Fruit fly (Drosophila melanogaster) whole organism, embryonic: ENCODE results near the gene Cdc23.

ENCODE experiments used
- ATbp ChIP-seq: fragments of 200-800 bp; sonication (Bioruptor generic); optimal IDR thresholded peaks from 2 replicates; lab custom pipeline; 2017; ENCODE audit warnings: missing biosample characterization, mild to moderate bottlenecking, missing genetic modification characterization, missing genetic modification reagents
- Adf1 ChIP-seq: fragments of 200-800 bp; sonication (Bioruptor generic); IDR thresholded peaks from 2 replicates; pipeline ENCODE4 v1.3.6; 2022; ENCODE audit warnings: missing biosample characterization, missing genetic modification characterization
- Awh ChIP-seq: fragments of 200-800 bp; sonication (Bioruptor generic); IDR thresholded peaks from 2 replicates; pipeline ENCODE4, ENCODE4 v1.3.6; 2022; ENCODE audit warnings: missing biosample characterization, missing genetic modification characterization
- Blimp-1 ChIP-seq: fragments of 200-800 bp; sonication (Bioruptor generic); optimal IDR thresholded peaks from 3 replicates; lab custom pipeline; 2018; ENCODE audit warnings: missing biosample characterization, missing genetic modification characterization, mild to moderate bottlenecking, moderate library complexity, missing genetic modification reagents
- CG10321 ChIP-seq: fragments of 200-800 bp; sonication (Bioruptor generic); IDR thresholded peaks from 2 replicates; pipeline ENCODE4 v1.3.6; 2022; ENCODE audit warnings: missing biosample characterization, missing genetic modification characterization
- CG11504 ChIP-seq: fragments of 200-800 bp; sonication (Bioruptor generic); optimal IDR thresholded peaks from 3 replicates; lab custom pipeline; 2019; ENCODE audit warnings: missing biosample characterization, mild to moderate bottlenecking, missing genetic modification characterization, moderate library complexity
- CG13894 ChIP-seq: fragments of 200-800 bp; sonication (Bioruptor generic); optimal IDR thresholded peaks from 3 replicates; lab custom pipeline; 2018; ENCODE audit warnings: missing biosample characterization, mild to moderate bottlenecking, missing genetic modification characterization, moderate library complexity
- CG14667 ChIP-seq: fragments of 200-800 bp; sonication (Bioruptor generic); IDR thresholded peaks from 2 replicates; pipeline ENCODE4 v1.3.6; 2022; ENCODE audit warnings: missing biosample characterization, missing genetic modification characterization
- CG1603 ChIP-seq: fragments of 200-800 bp; sonication (Bioruptor generic); optimal IDR thresholded peaks from 2 replicates; lab custom pipeline; 2019; ENCODE audit warnings: missing biosample characterization, mild to moderate bottlenecking, missing genetic modification characterization, moderate library complexity
- CG17359 ChIP-seq: fragments of 200-800 bp; sonication (Bioruptor generic); optimal IDR thresholded peaks from 3 replicates; lab custom pipeline; 2018; ENCODE audit warnings: missing biosample characterization, mild to moderate bottlenecking, missing genetic modification characterization, moderate library complexity
- CG18764 ChIP-seq: fragments of 200-800 bp; sonication (Bioruptor generic); optimal IDR thresholded peaks from 3 replicates; lab custom pipeline; 2016; ENCODE audit warnings: missing biosample characterization, missing genetic modification characterization
- CG30403 ChIP-seq: fragments of 200-800 bp; sonication (Bioruptor generic); optimal IDR thresholded peaks from 3 replicates; lab custom pipeline; 2016; ENCODE audit warnings: missing biosample characterization, missing genetic modification characterization
- CG32772 ChIP-seq: fragments of 200-800 bp; sonication (Bioruptor generic); IDR thresholded peaks from 2 replicates; pipeline ENCODE4 v1.3.6; 2022; ENCODE audit warnings: missing biosample characterization, missing genetic modification characterization
- CG3407 ChIP-seq: fragments of 200-800 bp; sonication (Bioruptor generic); optimal IDR thresholded peaks from 2 replicates; lab custom pipeline; 2018; ENCODE audit warnings: missing biosample characterization, mild to moderate bottlenecking, missing genetic modification characterization
- CG34376 ChIP-seq: fragments of 200-800 bp; sonication (Bioruptor generic); optimal IDR thresholded peaks from 2 replicates; lab custom pipeline; 2018; ENCODE audit warnings: missing biosample characterization, mild to moderate bottlenecking, missing genetic modification characterization
- CG4730 ChIP-seq: fragments of 200-800 bp; sonication (Bioruptor generic); IDR thresholded peaks from 2 replicates; pipeline ENCODE4 v1.3.6; 2022; ENCODE audit warnings: missing biosample characterization, missing genetic modification characterization
- CG6689 ChIP-seq: fragments of 200-800 bp; sonication (Bioruptor generic); IDR thresholded peaks from 2 replicates; pipeline ENCODE4 v1.3.6; 2022; ENCODE audit warnings: missing biosample characterization, missing genetic modification characterization
- CG6765 ChIP-seq: fragments of 200-800 bp; sonication (Bioruptor generic); optimal IDR thresholded peaks from 3 replicates; lab custom pipeline; 2017; ENCODE audit warnings: missing biosample characterization, mild to moderate bottlenecking, missing genetic modification characterization
- CG7839 ChIP-seq: fragments of 200-800 bp; sonication (Bioruptor generic); optimal IDR thresholded peaks from 3 replicates; lab custom pipeline; 2018; ENCODE audit warnings: missing biosample characterization, mild to moderate bottlenecking, missing genetic modification characterization, moderate library complexity
- CG7987 ChIP-seq: fragments of 200-800 bp; sonication (Bioruptor generic); optimal IDR thresholded peaks from 2 replicates; lab custom pipeline; 2018; ENCODE audit warnings: missing biosample characterization, mild to moderate bottlenecking, missing genetic modification characterization, moderate library complexity
- CG8944 ChIP-seq: fragments of 200-800 bp; sonication (Bioruptor generic); optimal IDR thresholded peaks from 3 replicates; lab custom pipeline; 2016; ENCODE audit warnings: missing biosample characterization, missing genetic modification characterization
- CG9797 ChIP-seq: fragments of 200-800 bp; sonication (Bioruptor generic); optimal IDR thresholded peaks from 3 replicates; lab custom pipeline; 2018; ENCODE audit warnings: missing biosample characterization, mild to moderate bottlenecking, missing genetic modification characterization
- Chrac-16 ChIP-seq: fragments of 200-800 bp; sonication (Bioruptor generic); optimal IDR thresholded peaks from 3 replicates; lab custom pipeline; 2016; ENCODE audit warnings: missing biosample characterization, missing genetic modification characterization
- D19A ChIP-seq: fragments of 200-800 bp; optimal IDR thresholded peaks from 3 replicates; lab custom pipeline; 2019; ENCODE audit warnings: missing biosample characterization, mild to moderate bottlenecking, missing genetic modification characterization, moderate library complexity
- Ets97D ChIP-seq: fragments of 200-800 bp; sonication (Bioruptor generic); optimal IDR thresholded peaks from 3 replicates; lab custom pipeline; 2016; ENCODE audit warnings: missing biosample characterization, missing genetic modification characterization
- Fer3 ChIP-seq: fragments of 200-800 bp; sonication (Bioruptor generic); optimal IDR thresholded peaks from 2 replicates; lab custom pipeline; 2018; ENCODE audit warnings: missing biosample characterization, mild to moderate bottlenecking, missing genetic modification characterization, moderate library complexity
- Hand ChIP-seq: fragments of 200-800 bp; sonication (Bioruptor generic); optimal IDR thresholded peaks from 2 replicates; lab custom pipeline; 2017; ENCODE audit warnings: mild to moderate bottlenecking, missing biosample characterization, missing genetic modification reagents, missing genetic modification characterization
- HmgZ ChIP-seq: fragments of 200-800 bp; sonication (Bioruptor generic); optimal IDR thresholded peaks from 2 replicates; lab custom pipeline; 2018; ENCODE audit warnings: missing biosample characterization, mild to moderate bottlenecking, missing genetic modification characterization
- MESR4 ChIP-seq: fragments of 200-800 bp; sonication (Bioruptor generic); optimal IDR thresholded peaks from 2 replicates; lab custom pipeline; 2018; ENCODE audit warnings: missing biosample characterization, mild to moderate bottlenecking, missing genetic modification characterization, moderate library complexity
- Neu2 ChIP-seq: fragments of 200-800 bp; sonication (Bioruptor generic); optimal IDR thresholded peaks from 3 replicates; lab custom pipeline; 2016; ENCODE audit warnings: missing biosample characterization, missing genetic modification characterization, borderline replicate concordance
- Six4 ChIP-seq: fragments of 200-800 bp; sonication (Bioruptor generic); optimal IDR thresholded peaks from 2 replicates; lab custom pipeline; 2016; ENCODE audit warnings: missing biosample characterization, missing genetic modification characterization
- Spps ChIP-seq: fragments of 200-800 bp; sonication (Bioruptor generic); optimal IDR thresholded peaks from 2 replicates; lab custom pipeline; 2018; ENCODE audit warnings: missing biosample characterization, mild to moderate bottlenecking, missing genetic modification characterization
- Xrp1 ChIP-seq: fragments of 200-800 bp; sonication (Bioruptor generic); IDR thresholded peaks from 2 replicates; pipeline ENCODE4 v1.3.6; 2022; ENCODE audit warnings: missing biosample characterization, missing genetic modification characterization
- ac ChIP-seq: fragments of 200-800 bp; sonication (Bioruptor generic); optimal IDR thresholded peaks from 3 replicates; lab custom pipeline; 2017; ENCODE audit warnings: missing biosample characterization, mild to moderate bottlenecking, missing genetic modification characterization
- amos ChIP-seq: fragments of 200-800 bp; sonication (Bioruptor generic); IDR thresholded peaks from 2 replicates; pipeline ENCODE4 v1.3.6; 2022; ENCODE audit warnings: missing biosample characterization, missing genetic modification characterization; ENCODE audit not compliant: partially characterized antibody
- bcd ChIP-seq: fragments of 200-800 bp; sonication (Bioruptor generic); optimal IDR thresholded peaks from 2 replicates; lab custom pipeline; 2017; ENCODE audit warnings: missing biosample characterization, mild to moderate bottlenecking, missing genetic modification characterization
- br ChIP-seq: fragments of >200 bp; optimal IDR thresholded peaks from 2 replicates; lab custom pipeline; 2017
- dimm ChIP-seq: fragments of 200-800 bp; sonication (Bioruptor generic); IDR thresholded peaks from 2 replicates; pipeline ENCODE4 v1.3.6; 2022; ENCODE audit warnings: missing biosample characterization, missing genetic modification characterization
- gfzf ChIP-seq: fragments of 200-800 bp; sonication (Bioruptor generic); optimal IDR thresholded peaks from 2 replicates; lab custom pipeline; 2016; ENCODE audit warnings: missing biosample characterization, mild to moderate bottlenecking, missing genetic modification characterization, moderate library complexity
- nau ChIP-seq: fragments of 200-800 bp; sonication (Bioruptor generic); optimal IDR thresholded peaks from 3 replicates; lab custom pipeline; 2017; ENCODE audit warnings: missing biosample characterization, mild to moderate bottlenecking, missing genetic modification characterization, missing genetic modification reagents
- nerfin-1 ChIP-seq: fragments of 200-800 bp; sonication (Bioruptor generic); optimal IDR thresholded peaks from 3 replicates; lab custom pipeline; 2019; ENCODE audit warnings: missing biosample characterization, mild to moderate bottlenecking, missing genetic modification characterization, moderate library complexity
- prd ChIP-seq, 3 experiments: fragments of >200 bp in 2 of 3; fragments of 200-800 bp in 1 of 3; sonication (Bioruptor generic) in 1 of 3; optimal IDR thresholded peaks in 2 of 3; IDR thresholded peaks in 1 of 3; 2 replicates in 2 of 3; 3 replicates in 1 of 3; pipeline versions ENCODE4 v1.3.6 to Lab custom; 2017 to 2022; ENCODE audit warnings: missing biosample characterization in 1 of 3, missing genetic modification characterization in 1 of 3
- pzg ChIP-seq: fragments of 200-800 bp; sonication (Bioruptor generic); optimal IDR thresholded peaks from 3 replicates; lab custom pipeline; 2018; ENCODE audit warnings: missing biosample characterization, mild to moderate bottlenecking, missing genetic modification characterization, moderate library complexity
- sens ChIP-seq: fragments of 200-800 bp; sonication (Bioruptor generic); peaks from one replicate; lab custom pipeline; 2016; ENCODE audit warnings: missing biosample characterization, missing genetic modification characterization
- sob ChIP-seq: fragments of 200-800 bp; sonication (Bioruptor generic); IDR thresholded peaks from 2 replicates; pipeline ENCODE4 v1.3.6; 2022; ENCODE audit warnings: missing biosample characterization, missing genetic modification characterization
- sr ChIP-seq: fragments of 200-800 bp; sonication (Bioruptor generic); IDR thresholded peaks from 3 replicates; pipeline ENCODE4 v1.3.6; 2022; ENCODE audit warnings: missing biosample characterization, missing genetic modification characterization
- vfl ChIP-seq: fragments of 200-800 bp; sonication (Bioruptor generic); optimal IDR thresholded peaks from 2 replicates; lab custom pipeline; 2016; ENCODE audit warnings: missing biosample characterization, missing genetic modification characterization
- vnd ChIP-seq: fragments of 200-800 bp; sonication (Bioruptor generic); IDR thresholded peaks from 3 replicates; pipeline ENCODE4 v1.3.6; 2022; ENCODE audit warnings: missing biosample characterization, missing genetic modification characterization; ENCODE audit not compliant: partially characterized antibody
- wor ChIP-seq: fragments of 200-800 bp; sonication (Bioruptor generic); IDR thresholded peaks from 2 replicates; pipeline ENCODE4 v1.3.6; 2022; ENCODE audit warnings: missing biosample characterization, missing genetic modification characterization
- zen2 ChIP-seq: fragments of 200-800 bp; sonication (Bioruptor generic); IDR thresholded peaks from 3 replicates; pipeline ENCODE4 v1.3.6; 2022; ENCODE audit warnings: missing biosample characterization, missing genetic modification characterization; ENCODE audit not compliant: partially characterized antibody

Cdc23 gene

dm6 chr2L:20463316-20463856, 4.2 kb downstream of the Cdc23 start, which contains the start of gene CG2493 (continued):
- peak; percentile 74 for TF ChIP-seq Xrp1 (GFP tag; lab: Robert Waterston, UW)
- TF ChIP-seq sens (GFP tag; lab: Kevin White, UChicago): peak; percentile 80
- TF ChIP-seq CG7987 (GFP tag; lab: Kevin White, UChicago): no peak
- peak; percentile 9 for TF ChIP-seq CG9797
- no peak for TF ChIP-seq Awh (GFP tag; lab: Robert Waterston, UW)
- TF ChIP-seq Adf1: no peak
- no peak for TF ChIP-seq CG6765 (GFP tag; lab: Kevin White, UChicago)
- peak; percentile 44 for TF ChIP-seq Ets97D (GFP tag; lab: Kevin White, UChicago)
- TF ChIP-seq nerfin-1 (tag; lab: Kevin White, UChicago): peak; percentile 3
- TF ChIP-seq sr (GFP tag; lab: Robert Waterston, UW): no peak
- no peak for TF ChIP-seq CG32772
- no peak for TF ChIP-seq MESR4
- TF ChIP-seq Blimp-1 (GFP tag; lab: Kevin White, UChicago): peak; percentile 47
- TF ChIP-seq br (lab: Kevin White, UChicago): no peak
- no peak for TF ChIP-seq amos (GFP tag; lab: Robert Waterston, UW)
- TF ChIP-seq CG10321 (GFP tag; lab: Robert Waterston, UW): no peak
- TF ChIP-seq CG18764: peak; percentile 16
- no peak for TF ChIP-seq wor (GFP tag; lab: Robert Waterston, UW)
- no peak for TF ChIP-seq D19A (tag; lab: Kevin White, UChicago)
- TF ChIP-seq dimm (GFP tag; lab: Robert Waterston, UW): no peak
- peak; percentile 59; the same call in 1 of the 2 replicates for TF ChIP-seq sob (GFP tag; lab: Robert Waterston, UW)
- no peak for TF ChIP-seq zen2
- TF ChIP-seq CG11504 (tag; lab: Kevin White, UChicago): no peak
- TF ChIP-seq vfl (GFP tag; lab: Kevin White, UChicago): no peak
- no peak for TF ChIP-seq prd (optimal IDR thresholded peaks at IDR 0.05; lab: Kevin White, UChicago)
- TF ChIP-seq prd (GFP tag; IDR thresholded peaks at IDR 0.05; lab: Robert Waterston, UW): peak; percentile 42; the same call in 1 of the 3 replicates
- TF ChIP-seq ac (GFP tag; lab: Kevin White, UChicago): no peak
- TF ChIP-seq CG3407 (GFP tag; lab: Kevin White, UChicago): no peak
- peak; percentile 33 for TF ChIP-seq CG17359 (tag; lab: Kevin White, UChicago)
- TF ChIP-seq CG7839 (tag; lab: Kevin White, UChicago): no peak
- TF ChIP-seq Hand (GFP tag; lab: Kevin White, UChicago): no peak
- peak; percentile 14 for TF ChIP-seq Fer3 (tag; lab: Kevin White, UChicago)
- peak; percentile 5 for TF ChIP-seq CG30403 (GFP tag; lab: Kevin White, UChicago)
- no peak for TF ChIP-seq CG34376
- no peak for TF ChIP-seq Chrac-16 (GFP tag; lab: Kevin White, UChicago)
- no peak for TF ChIP-seq nau (GFP tag; lab: Kevin White, UChicago)
- TF ChIP-seq vnd (GFP tag; lab: Robert Waterston, UW): no peak
- no peak for TF ChIP-seq CG8944
- TF ChIP-seq bcd (GFP tag; lab: Kevin White, UChicago): peak; percentile 30
- peak; percentile 5 for TF ChIP-seq Spps (tag; lab: Kevin White, UChicago)
- TF ChIP-seq pzg (GFP tag; lab: Kevin White, UChicago): peak; percentile 42
- no peak for TF ChIP-seq Neu2 (GFP tag; lab: Kevin White, UChicago)
- no peak for TF ChIP-seq ATbp
- peak; percentile 18 for TF ChIP-seq CG1603 (tag; lab: Kevin White, UChicago)
- TF ChIP-seq CG14667 (GFP tag; lab: Robert Waterston, UW): no peak
- TF ChIP-seq HmgZ (tag; lab: Kevin White, UChicago): no peak
- peak; percentile 58 for TF ChIP-seq gfzf (GFP tag; lab: Kevin White, UChicago)
- TF ChIP-seq Six4 (GFP tag; lab: Kevin White, UChicago): peak; percentile 22
- TF ChIP-seq CG4730 (GFP tag; lab: Robert Waterston, UW): 0 out of 2 replicates have a peak, but pooled peaks have one; percentile 4
- TF ChIP-seq CG13894: no peak
- 0 out of 2 replicates have a peak, but pooled peaks have one; percentile 26 for TF ChIP-seq CG6689 (GFP tag; lab: Robert Waterston, UW)
